Worm (Caenorhabditis elegans) whole organism, L4 larva: ENCODE results near the gene F10E9.3.
"Not testable (repeated sequence)": the region's sequence is repeated elsewhere in the genome, so short reads cannot be mapped to it uniquely, and the experiment has no call there.

Experiments
- R02D3.7 ChIP-seq: fragments of 150-350 bp; sonication (generic microtip); optimal IDR thresholded peaks from 3 replicates; lab custom pipeline; 2014; ENCODE audit warnings: missing biosample characterization, missing genetic modification characterization
- T26A8.4 ChIP-seq: fragments of 200-800 bp; sonication (Bioruptor generic); IDR thresholded peaks from 2 replicates; pipeline ENCODE4 v1.3.6; 2022; ENCODE audit warnings: missing genetic modification characterization, missing compliant biosample characterization
- Y48G9A.11 ChIP-seq: fragments of 200-800 bp; sonication (Bioruptor generic); IDR thresholded peaks from 2 replicates; pipeline ENCODE4 v1.3.6; 2022; ENCODE audit warnings: missing genetic modification reagents, missing genetic modification characterization, missing compliant biosample characterization
- aha-1 ChIP-seq: fragments of 150-350 bp; peaks from one replicate; lab custom pipeline; 2014; ENCODE audit warnings: missing biosample characterization, missing genetic modification characterization
- arid-1 ChIP-seq: fragments of 200-800 bp; sonication (Bioruptor generic); conservative IDR thresholded peaks from 2 replicates; pipeline ENCODE4 v1.3.6; 2022; ENCODE audit warnings: missing genetic modification reagents, missing genetic modification characterization, missing compliant biosample characterization
- ceh-28 ChIP-seq: fragments of 150-350 bp; optimal IDR thresholded peaks from 2 replicates; lab custom pipeline; 2014; ENCODE audit warnings: missing biosample characterization, missing genetic modification reagents, missing genetic modification characterization
- ceh-32 ChIP-seq: sonication (generic microtip); optimal IDR thresholded peaks from 2 replicates; lab custom pipeline; 2016; ENCODE audit warnings: mild to moderate bottlenecking, missing genetic modification characterization, missing compliant biosample characterization; ENCODE audit not compliant: poor library complexity
- daf-12 ChIP-seq: fragments of 150-350 bp; optimal IDR thresholded peaks from 2 replicates; lab custom pipeline; 2014; ENCODE audit warnings: missing biosample characterization, missing genetic modification reagents, missing genetic modification characterization
- daf-16 ChIP-seq, 3 experiments: sonication (generic microtip); optimal IDR thresholded peaks; 2 replicates each; lab custom pipeline; 2016 to 2017; ENCODE audit warnings: missing genetic modification characterization in 3 of 3, missing genetic modification reagents in 3 of 3, mild to moderate bottlenecking in 2 of 3, missing compliant biosample characterization in 2 of 3, missing biosample characterization in 1 of 3, moderate library complexity in 1 of 3
- daf-19 ChIP-seq: fragments of 200-800 bp; sonication (Bioruptor generic); conservative IDR thresholded peaks from 2 replicates; pipeline ENCODE4 v1.3.6; 2022; ENCODE audit warnings: missing genetic modification characterization, missing compliant biosample characterization
- daf-8 ChIP-seq: fragments of 200-800 bp; sonication (Bioruptor generic); IDR thresholded peaks from 2 replicates; pipeline ENCODE4 v1.3.6; 2022; ENCODE audit warnings: missing genetic modification characterization, missing compliant biosample characterization
- dmd-6 ChIP-seq: fragments of 200-800 bp; sonication (Bioruptor generic); IDR thresholded peaks from 2 replicates; pipeline ENCODE4 v1.3.6; 2022; ENCODE audit warnings: missing genetic modification reagents, missing genetic modification characterization, missing compliant biosample characterization
- dmd-8 ChIP-seq: fragments of 200-800 bp; sonication (Bioruptor generic); IDR thresholded peaks from 2 replicates; pipeline ENCODE4 v1.3.6; 2022; ENCODE audit warnings: missing genetic modification characterization, missing compliant biosample characterization
- dmd-9 ChIP-seq: fragments of 200-800 bp; sonication (Bioruptor generic); IDR thresholded peaks from 2 replicates; pipeline ENCODE4 v1.3.6; 2022; ENCODE audit warnings: missing genetic modification reagents, missing genetic modification characterization, missing compliant biosample characterization
- duxl-1 ChIP-seq: sonication (generic microtip); optimal IDR thresholded peaks from 2 replicates; lab custom pipeline; 2016; ENCODE audit warnings: mild to moderate bottlenecking, missing genetic modification characterization, moderate library complexity, missing compliant biosample characterization; ENCODE audit not compliant: poor library complexity
- dve-1 ChIP-seq: sonication (generic microtip); optimal IDR thresholded peaks from 2 replicates; lab custom pipeline; 2017; ENCODE audit warnings: antibody characterized with exemption, mild to moderate bottlenecking, missing genetic modification characterization, missing compliant biosample characterization; ENCODE audit not compliant: insufficient read depth
- egl-27 ChIP-seq: sonication (generic microtip); optimal IDR thresholded peaks from 3 replicates; lab custom pipeline; 2017; ENCODE audit warnings: missing biosample characterization, missing genetic modification reagents, missing genetic modification characterization
- egl-43 ChIP-seq: fragments of 200-800 bp; sonication (Bioruptor generic); IDR thresholded peaks from 2 replicates; pipeline ENCODE4 v1.3.6; 2022; ENCODE audit warnings: missing genetic modification reagents, missing genetic modification characterization, missing compliant biosample characterization
- hlh-11 ChIP-seq: fragments of 200-800 bp; sonication (Bioruptor generic); optimal IDR thresholded peaks from 2 replicates; lab custom pipeline; 2018; ENCODE audit warnings: mild to moderate bottlenecking, missing genetic modification characterization, missing compliant biosample characterization
- lin-1 ChIP-seq: fragments of 200-800 bp; sonication (Bioruptor generic); IDR thresholded peaks from 2 replicates; pipeline ENCODE4 v1.3.6; 2022; ENCODE audit warnings: missing genetic modification reagents, missing genetic modification characterization, missing compliant biosample characterization
- lin-38 ChIP-seq: fragments of 200-800 bp; sonication (Bioruptor generic); IDR thresholded peaks from 2 replicates; pipeline ENCODE4 v1.3.6; 2022; ENCODE audit warnings: missing genetic modification reagents, missing genetic modification characterization, missing compliant biosample characterization
- mdt-29 ChIP-seq: fragments of 200-800 bp; sonication (Bioruptor generic); IDR thresholded peaks from 2 replicates; pipeline ENCODE4 v1.3.6; 2022; ENCODE audit warnings: missing genetic modification reagents, missing genetic modification characterization, missing compliant biosample characterization
- mes-2 ChIP-seq: sonication (generic microtip); optimal IDR thresholded peaks from 2 replicates; lab custom pipeline; 2016; ENCODE audit warnings: missing genotype, mild to moderate bottlenecking, missing genetic modification characterization, missing compliant biosample characterization; ENCODE audit not compliant: poor library complexity, severe bottlenecking
- nhr-10 ChIP-seq: fragments of 150-350 bp; optimal IDR thresholded peaks from 2 replicates; lab custom pipeline; 2014; ENCODE audit warnings: missing biosample characterization, missing genetic modification characterization
- nhr-111 ChIP-seq: fragments of 200-800 bp; sonication (Bioruptor generic); optimal IDR thresholded peaks from 2 replicates; lab custom pipeline; 2018; ENCODE audit warnings: mild to moderate bottlenecking, missing genetic modification characterization, missing compliant biosample characterization
- nhr-25 ChIP-seq: sonication (generic microtip); optimal IDR thresholded peaks from 2 replicates; lab custom pipeline; 2017; ENCODE audit warnings: missing genetic modification characterization, mild to moderate bottlenecking, missing compliant biosample characterization, antibody characterized with exemption, moderate library complexity, borderline replicate concordance; ENCODE audit not compliant: insufficient read depth
- nhr-28 ChIP-seq: fragments of 150-350 bp; optimal IDR thresholded peaks from 2 replicates; lab custom pipeline; 2014; ENCODE audit warnings: missing biosample characterization, missing genetic modification characterization
- nhr-42 ChIP-seq: fragments of 200-800 bp; sonication (Bioruptor generic); IDR thresholded peaks from 2 replicates; pipeline ENCODE4 v1.3.6; 2022; ENCODE audit warnings: missing genetic modification characterization, missing compliant biosample characterization
- nhr-76 ChIP-seq: fragments of 150-350 bp; optimal IDR thresholded peaks from 2 replicates; lab custom pipeline; 2014; ENCODE audit warnings: missing biosample characterization, missing genetic modification characterization
- rbr-2 ChIP-seq: sonication (generic microtip); optimal IDR thresholded peaks from 2 replicates; lab custom pipeline; 2016; ENCODE audit warnings: missing genotype, missing genetic modification characterization, missing compliant biosample characterization
- set-16 ChIP-seq: fragments of 200-800 bp; sonication (Bioruptor generic); IDR thresholded peaks from 2 replicates; pipeline ENCODE4 v1.3.6; 2022; ENCODE audit warnings: missing genetic modification reagents, missing genetic modification characterization, missing compliant biosample characterization
- snpc-1.2 ChIP-seq: fragments of 200-800 bp; sonication (Bioruptor generic); IDR thresholded peaks from 2 replicates; pipeline ENCODE4 v1.3.6; 2022; ENCODE audit warnings: missing genetic modification reagents, missing genetic modification characterization, missing compliant biosample characterization
- spr-1 ChIP-seq: sonication (generic microtip); optimal IDR thresholded peaks from 2 replicates; lab custom pipeline; 2016; ENCODE audit warnings: mild to moderate bottlenecking, missing genetic modification characterization, missing compliant biosample characterization
- spr-3 ChIP-seq: fragments of 200-800 bp; sonication (Bioruptor generic); optimal IDR thresholded peaks from 2 replicates; lab custom pipeline; 2018; ENCODE audit warnings: mild to moderate bottlenecking, missing genetic modification characterization, missing compliant biosample characterization
- unc-39 ChIP-seq: sonication (generic microtip); optimal IDR thresholded peaks from 2 replicates; lab custom pipeline; 2017; ENCODE audit warnings: missing biosample characterization, missing genetic modification characterization
- vab-7 ChIP-seq: fragments of 200-800 bp; sonication (Bioruptor generic); IDR thresholded peaks from 2 replicates; pipeline ENCODE4 v1.3.6; 2022; ENCODE audit warnings: missing genetic modification reagents, missing genetic modification characterization, missing compliant biosample characterization
- zfp-2 ChIP-seq: sonication (generic microtip); optimal IDR thresholded peaks from 2 replicates; lab custom pipeline; 2016; ENCODE audit warnings: mild to moderate bottlenecking, missing genetic modification characterization, missing compliant biosample characterization
- zfp-3 ChIP-seq: fragments of 200-800 bp; sonication (Bioruptor generic); conservative IDR thresholded peaks from 2 replicates; pipeline ENCODE4 v1.3.6; 2022; ENCODE audit warnings: missing genetic modification reagents, missing genetic modification characterization, missing compliant biosample characterization

F10E9.3 gene

DNA sequence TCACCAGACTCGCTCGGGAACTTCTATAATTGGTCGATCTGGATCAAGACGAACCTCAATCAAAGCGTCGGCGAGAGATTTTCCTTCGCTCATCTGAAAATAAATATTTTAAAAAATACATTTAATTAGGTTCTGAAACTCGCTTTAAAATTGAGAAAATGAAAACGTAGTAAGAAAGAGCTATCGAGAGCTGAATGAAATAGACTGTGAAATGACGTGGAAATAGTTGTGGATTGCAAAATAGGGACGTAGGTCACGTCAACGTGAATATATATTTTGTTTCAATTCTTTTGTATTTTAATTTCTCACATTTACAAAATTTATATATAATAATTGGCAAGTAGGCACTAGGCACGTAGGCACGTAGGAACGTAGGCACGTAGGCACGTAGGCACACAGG lies 23.6 kb downstream of the F10E9.3 start, which contains the start of gene ZC262.4:
ZC262.4 (minus strand) TSS at position 101 of the 400 bp plus-strand sequence.
- TF ChIP-seq nhr-111 (GFP tag; lab: Kevin White, UChicago) (no peak), unc-39 (no peak), daf-16 (GFP tag; optimal IDR thresholded peaks at IDR 0.05; lab: Kevin White, UChicago) (no peak), daf-16 (tag; optimal IDR thresholded peaks at IDR 0.05; lab: Kevin White, UChicago) (no peak), arid-1 (GFP tag; lab: Robert Waterston, UW) (no peak), nhr-28 (tag; lab: Kevin White, UChicago) (no peak), R02D3.7 (tag; lab: Kevin White, UChicago) (no peak), lin-1 (GFP tag; lab: Robert Waterston, UW) (no peak), daf-12 (tag; lab: Kevin White, UChicago) (no peak), nhr-10 (no peak)

DNA sequence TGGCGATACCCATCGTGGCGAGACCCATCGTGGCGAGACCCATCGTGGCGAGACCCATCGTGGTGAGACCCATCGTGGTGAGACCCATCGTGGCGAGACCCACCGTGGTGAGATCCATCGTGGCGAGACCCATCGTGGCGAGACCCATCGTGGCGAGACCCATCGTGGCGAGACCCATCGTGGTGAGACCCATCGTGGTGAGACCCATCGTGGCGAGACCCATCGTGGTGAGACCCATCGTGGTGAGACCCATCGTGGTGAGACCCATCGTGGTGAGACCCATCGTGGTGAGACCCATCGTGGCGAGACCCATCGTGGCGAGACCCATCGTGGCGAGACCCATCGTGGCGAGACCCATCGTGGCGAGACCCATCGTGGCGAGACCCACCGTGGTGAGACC lies 24.8 kb downstream of the F10E9.3 start:
- peak; percentile 78 for TF ChIP-seq set-16 (GFP tag; lab: Robert Waterston, UW)

DNA sequence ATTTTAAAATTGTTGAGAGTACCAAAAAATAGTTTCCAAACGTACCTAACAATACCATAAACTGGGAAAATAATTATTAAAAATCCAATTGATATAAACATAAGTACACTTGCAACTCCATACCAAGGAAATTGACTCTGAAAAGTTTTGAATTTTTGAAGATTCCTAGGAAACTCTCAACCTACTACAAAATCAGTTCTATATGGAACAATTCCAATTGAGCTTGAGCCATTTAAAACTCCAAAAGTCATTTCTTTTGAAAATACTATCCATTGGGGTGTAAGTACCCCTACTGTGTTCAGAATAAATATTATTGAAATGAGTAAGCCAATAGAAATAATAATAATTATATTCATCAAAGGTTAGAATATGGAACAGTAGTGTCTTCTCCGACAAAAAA lies 28.6 kb downstream of the F10E9.3 start, which contains the start of gene clc-28:
clc-28 (minus strand) TSS at position 101 of the 400 bp plus-strand sequence.
- not testable (repeated sequence) for TF ChIP-seq spr-3 (GFP tag; lab: Kevin White, UChicago); nhr-25; dmd-8

DNA sequence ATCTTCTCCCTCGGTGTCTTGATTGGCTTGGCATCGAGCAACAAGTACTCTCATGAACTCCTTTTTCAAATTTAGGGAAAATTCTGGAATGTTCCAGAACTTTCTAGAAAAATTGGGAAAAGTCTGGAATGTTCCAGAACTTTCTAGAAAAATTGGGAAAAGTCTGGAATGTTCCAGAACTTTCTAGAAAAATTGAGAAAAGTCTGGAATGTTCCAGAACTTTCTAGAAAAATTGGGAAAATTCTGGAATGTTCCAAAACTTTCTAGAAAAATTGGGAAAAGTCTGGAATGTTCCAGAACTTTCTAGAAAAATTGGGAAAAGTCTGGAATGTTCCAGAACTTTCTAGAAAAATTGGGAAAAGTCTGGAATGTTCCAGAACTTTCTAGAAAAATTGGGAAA lies 33.5 kb downstream of the F10E9.3 start, which contains the start of gene ZC262.7:
ZC262.7 (minus strand) TSS at position 54 of the 400 bp plus-strand sequence.
- TF ChIP-seq lin-1 (GFP tag; lab: Robert Waterston, UW) (peak; percentile 62; the same call in 1 of the 2 replicates), arid-1 (GFP tag; lab: Robert Waterston, UW) (peak; percentile 44; the same call in 1 of the 2 replicates), mdt-29 (GFP tag; lab: Robert Waterston, UW) (peak; percentile 72), Y48G9A.11 (GFP tag; lab: Robert Waterston, UW) (peak; percentile 37; the same call in 1 of the 2 replicates), snpc-1.2 (peak; percentile 17; the same call in 1 of the 2 replicates)

DNA sequence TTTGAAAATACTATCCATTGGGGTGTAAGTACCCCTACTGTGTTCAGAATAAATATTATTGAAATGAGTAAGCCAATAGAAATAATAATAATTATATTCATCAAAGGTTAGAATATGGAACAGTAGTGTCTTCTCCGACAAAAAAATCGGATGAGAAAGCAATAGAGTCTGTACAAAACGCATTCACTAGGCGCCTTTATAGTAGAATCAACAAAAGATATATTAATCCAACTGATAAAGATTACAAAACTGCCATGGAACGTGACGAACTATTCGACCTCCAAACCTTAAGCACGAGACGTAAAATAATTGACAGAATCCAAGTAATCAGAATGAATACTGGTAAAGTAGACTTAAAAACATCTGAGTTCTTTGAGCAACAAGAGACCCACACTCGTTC lies 37.0 kb downstream of the F10E9.3 start, which contains the start of gene clc-29:
clc-29 (minus strand) TSS at position 101 of the 400 bp plus-strand sequence.
- not testable (repeated sequence) for TF ChIP-seq nhr-28 (tag; lab: Kevin White, UChicago); nhr-76 (tag; lab: Kevin White, UChicago); vab-7 (GFP tag; lab: Robert Waterston, UW)
- TF ChIP-seq, all 104 proteins: peak for 0; not testable (repeated sequence) for 104

DNA sequence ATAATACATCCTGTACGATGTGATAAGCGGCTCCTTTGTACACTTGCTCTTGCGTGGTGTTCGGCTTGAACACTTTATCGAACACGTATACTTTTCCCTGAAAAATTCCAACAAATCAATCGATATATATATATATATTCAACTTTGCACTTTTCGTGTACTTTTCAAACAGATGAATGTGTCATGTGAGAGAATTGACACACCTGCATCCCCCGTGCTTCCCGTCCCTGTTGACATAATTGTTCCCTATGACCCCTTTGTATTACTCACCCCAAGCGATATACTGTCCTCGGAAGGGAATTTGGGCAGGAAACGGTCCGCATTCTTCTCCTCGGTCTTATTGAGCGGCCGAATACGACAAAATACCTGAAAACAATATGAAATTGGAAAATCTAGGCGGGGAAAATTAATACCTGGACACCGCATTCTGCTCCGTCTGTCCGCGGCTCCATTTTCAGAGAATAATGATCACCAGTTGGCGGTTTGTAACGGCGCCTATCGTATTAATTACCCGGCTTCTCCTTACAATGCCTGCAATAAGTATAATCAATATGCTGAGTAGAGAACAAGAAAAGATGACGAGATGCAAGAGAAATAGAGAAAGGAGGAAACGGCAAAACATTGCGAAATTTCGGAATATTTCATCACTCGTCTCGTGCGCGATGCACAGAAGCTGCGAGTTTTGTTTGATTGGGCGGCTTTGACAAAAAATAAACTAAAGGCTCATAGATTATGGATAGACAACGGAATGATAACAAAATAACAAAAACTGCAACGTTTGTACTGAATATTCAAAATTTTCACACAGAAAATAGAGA lies 44.0 kb downstream of the F10E9.3 start, which contains the start of gene unc-116:
unc-116 (minus strand) TSS at position 531 of the 818 bp plus-strand sequence.
- TF ChIP-seq dve-1: peak; percentile 55
- TF ChIP-seq rbr-2 (tag; lab: Kevin White, UChicago): no peak
- no peak for TF ChIP-seq lin-38 (GFP tag; lab: Robert Waterston, UW)
- no peak for TF ChIP-seq hlh-11 (tag; lab: Kevin White, UChicago)
- no peak for TF ChIP-seq duxl-1 (tag; lab: Kevin White, UChicago)
- TF ChIP-seq nhr-42: no peak
- TF ChIP-seq egl-43: 0 out of 2 replicates have a peak, but pooled peaks have one; percentile 28
- TF ChIP-seq aha-1: peak; percentile 33
- no peak for TF ChIP-seq zfp-3 (GFP tag; lab: Robert Waterston, UW)
- no peak for TF ChIP-seq vab-7 (GFP tag; lab: Robert Waterston, UW)
- TF ChIP-seq ceh-28 (tag; lab: Kevin White, UChicago): no peak
- TF ChIP-seq zfp-2: no peak
- TF ChIP-seq daf-19 (GFP tag; lab: Robert Waterston, UW): no peak
- no peak for TF ChIP-seq dmd-6
- TF ChIP-seq dmd-9 (GFP tag; lab: Robert Waterston, UW): 0 out of 2 replicates have a peak, but pooled peaks have one; percentile 31
- TF ChIP-seq spr-1: no peak
- no peak for TF ChIP-seq egl-27 (tag; lab: Kevin White, UChicago)
- TF ChIP-seq ceh-32 (tag; lab: Kevin White, UChicago): no peak
- peak; percentile 22; the same call in 1 of the 2 replicates for TF ChIP-seq T26A8.4 (GFP tag; lab: Robert Waterston, UW)
- TF ChIP-seq daf-8 (GFP tag; lab: Robert Waterston, UW): no peak
- TF ChIP-seq mes-2 (tag; lab: Kevin White, UChicago): peak; percentile 34
